Worm (Caenorhabditis elegans) whole organism, mixed stage, embryonic: Measurements from ENCODE around the gene spk-1.

Experiments
- M03D4.4 ChIP-seq: sonication (generic microtip); optimal IDR thresholded peaks from 2 replicates; lab custom pipeline; 2017; ENCODE audit warnings: mild to moderate bottlenecking, missing genetic modification characterization, missing compliant biosample characterization
- bed-3 ChIP-seq: fragments of 200-800 bp; sonication (Bioruptor generic); optimal IDR thresholded peaks from 3 replicates; lab custom pipeline; 2018; ENCODE audit warnings: mild to moderate bottlenecking, missing genetic modification characterization, moderate library complexity, missing compliant biosample characterization
- blmp-1 ChIP-seq: fragments of 150-350 bp; optimal IDR thresholded peaks from 2 replicates; lab custom pipeline; 2014; ENCODE audit warnings: missing biosample characterization, missing genetic modification characterization
- ceh-39 ChIP-seq: fragments of 150-350 bp; optimal IDR thresholded peaks from 2 replicates; lab custom pipeline; 2014; ENCODE audit warnings: missing biosample characterization, missing genetic modification characterization
- ceh-43 ChIP-seq: fragments of 200-800 bp; sonication (Bioruptor generic); optimal IDR thresholded peaks from 2 replicates; lab custom pipeline; 2018; ENCODE audit warnings: mild to moderate bottlenecking, missing genetic modification characterization, moderate library complexity, missing compliant biosample characterization
- ceh-83 ChIP-seq: fragments of 200-800 bp; sonication (Bioruptor generic); optimal IDR thresholded peaks from 2 replicates; lab custom pipeline; 2018; ENCODE audit warnings: mild to moderate bottlenecking, missing genetic modification characterization, missing compliant biosample characterization
- ces-1 ChIP-seq: fragments of 150-350 bp; optimal IDR thresholded peaks from 2 replicates; lab custom pipeline; 2014; ENCODE audit warnings: missing biosample characterization, missing genetic modification reagents, missing genetic modification characterization
- cnd-1 ChIP-seq: fragments of 200-800 bp; sonication (Bioruptor generic); optimal IDR thresholded peaks from 2 replicates; lab custom pipeline; 2018; ENCODE audit warnings: mild to moderate bottlenecking, missing genetic modification characterization, missing compliant biosample characterization
- drap-1 ChIP-seq: fragments of 200-800 bp; sonication (Bioruptor generic); optimal IDR thresholded peaks from 3 replicates; lab custom pipeline; 2018; ENCODE audit warnings: mild to moderate bottlenecking, missing genetic modification characterization, missing compliant biosample characterization
- elt-1 ChIP-seq: sonication (generic microtip); optimal IDR thresholded peaks from 2 replicates; lab custom pipeline; 2017; ENCODE audit warnings: missing genetic modification characterization, mild to moderate bottlenecking, missing compliant biosample characterization, antibody characterized with exemption, moderate library complexity, borderline replicate concordance; ENCODE audit not compliant: insufficient read depth
- elt-3 ChIP-seq: fragments of 150-350 bp; optimal IDR thresholded peaks from 2 replicates; lab custom pipeline; 2014; ENCODE audit warnings: missing biosample characterization, missing genetic modification characterization
- hlh-1 ChIP-seq: fragments of 150-350 bp; optimal IDR thresholded peaks from 2 replicates; lab custom pipeline; 2014; ENCODE audit warnings: missing biosample characterization, missing genetic modification reagents, missing genetic modification characterization
- lin-13 ChIP-seq: fragments of 150-350 bp; optimal IDR thresholded peaks from 2 replicates; lab custom pipeline; 2014; ENCODE audit warnings: missing biosample characterization, missing genetic modification characterization
- lin-32 ChIP-seq: fragments of 200-800 bp; sonication (Bioruptor generic); optimal IDR thresholded peaks from 2 replicates; lab custom pipeline; 2018; ENCODE audit warnings: mild to moderate bottlenecking, missing genetic modification characterization, missing compliant biosample characterization
- lsy-2 ChIP-seq: fragments of 150-350 bp; optimal IDR thresholded peaks from 2 replicates; lab custom pipeline; 2014; ENCODE audit warnings: missing biosample characterization, missing genetic modification characterization
- mab-5 ChIP-seq: fragments of 150-350 bp; optimal IDR thresholded peaks from 2 replicates; lab custom pipeline; 2014; ENCODE audit warnings: missing biosample characterization, missing genetic modification characterization
- mep-1 ChIP-seq: fragments of 150-350 bp; optimal IDR thresholded peaks from 2 replicates; lab custom pipeline; 2017; ENCODE audit warnings: missing biosample characterization, missing genetic modification reagents, missing genetic modification characterization, inconsistent platforms
- mls-2 ChIP-seq: sonication (generic microtip); optimal IDR thresholded peaks from 2 replicates; lab custom pipeline; 2016; ENCODE audit warnings: mild to moderate bottlenecking, missing genetic modification characterization, moderate library complexity, missing compliant biosample characterization
- nhr-12 ChIP-seq: fragments of 150-350 bp; optimal IDR thresholded peaks from 2 replicates; lab custom pipeline; 2014; ENCODE audit warnings: missing biosample characterization, missing genetic modification characterization
- nhr-2 ChIP-seq: fragments of 150-350 bp; optimal IDR thresholded peaks from 2 replicates; lab custom pipeline; 2014; ENCODE audit warnings: missing biosample characterization, missing genetic modification characterization
- nhr-237 ChIP-seq: fragments of 150-350 bp; optimal IDR thresholded peaks from 2 replicates; lab custom pipeline; 2014; ENCODE audit warnings: missing biosample characterization, missing genetic modification characterization
- nhr-28 ChIP-seq: fragments of 150-350 bp; optimal IDR thresholded peaks from 2 replicates; lab custom pipeline; 2014; ENCODE audit warnings: missing biosample characterization, missing genetic modification characterization
- nhr-76 ChIP-seq: sonication (generic microtip); optimal IDR thresholded peaks from 2 replicates; lab custom pipeline; 2017; ENCODE audit warnings: missing biosample characterization, missing genetic modification characterization
- pha-4 ChIP-seq: fragments of 150-350 bp; optimal IDR thresholded peaks from 2 replicates; lab custom pipeline; 2018; ENCODE audit warnings: missing biosample characterization, missing genetic modification reagents, missing genetic modification characterization
- sem-2 ChIP-seq: fragments of 200-800 bp; sonication (Bioruptor generic); optimal IDR thresholded peaks from 2 replicates; lab custom pipeline; 2018; ENCODE audit warnings: mild to moderate bottlenecking, missing genetic modification characterization, missing compliant biosample characterization
- snpc-4 ChIP-seq: fragments of 150-350 bp; optimal IDR thresholded peaks from 2 replicates; lab custom pipeline; 2014; ENCODE audit warnings: missing biosample characterization, missing genetic modification characterization
- sptf-1 ChIP-seq: sonication (generic microtip); optimal IDR thresholded peaks from 2 replicates; lab custom pipeline; 2017; ENCODE audit warnings: mild to moderate bottlenecking, missing genetic modification characterization, moderate library complexity, missing compliant biosample characterization
- tbx-8 ChIP-seq: fragments of 200-800 bp; sonication (Bioruptor generic); optimal IDR thresholded peaks from 2 replicates; lab custom pipeline; 2018; ENCODE audit warnings: mild to moderate bottlenecking, missing genetic modification characterization, moderate library complexity, missing compliant biosample characterization
- unc-120 ChIP-seq: sonication (generic microtip); optimal IDR thresholded peaks from 2 replicates; lab custom pipeline; 2017; ENCODE audit warnings: missing genetic modification characterization, missing compliant biosample characterization; ENCODE audit not compliant: poor library complexity, severe bottlenecking
- unc-39 ChIP-seq: fragments of 150-350 bp; optimal IDR thresholded peaks from 2 replicates; lab custom pipeline; 2014; ENCODE audit warnings: missing biosample characterization, missing genetic modification characterization
- unc-62 ChIP-seq: fragments of 150-350 bp; optimal IDR thresholded peaks from 2 replicates; lab custom pipeline; 2014; ENCODE audit warnings: missing biosample characterization, missing genetic modification reagents, missing genetic modification characterization
- zip-8 ChIP-seq: fragments of 150-350 bp; optimal IDR thresholded peaks from 2 replicates; lab custom pipeline; 2014; ENCODE audit warnings: missing biosample characterization, missing genetic modification characterization
- ztf-11 ChIP-seq: fragments of 150-350 bp; optimal IDR thresholded peaks from 2 replicates; lab custom pipeline; 2014; ENCODE audit warnings: missing biosample characterization, missing genetic modification characterization

Gene spk-1

ce11 chrIII:9476564-9476963 lies 20.2 kb downstream of the spk-1 start:
- TF ChIP-seq pha-4 (tag; lab: Kevin White, UChicago) (no peak), lsy-2 (tag; lab: Kevin White, UChicago) (no peak), drap-1 (GFP tag; lab: Kevin White, UChicago) (no peak), tbx-8 (GFP tag; lab: Kevin White, UChicago) (no peak), nhr-28 (tag; lab: Kevin White, UChicago) (no peak), unc-120 (tag; lab: Kevin White, UChicago) (no peak), unc-39 (tag; lab: Kevin White, UChicago) (no peak), elt-1 (tag; lab: Kevin White, UChicago) (no peak), lin-32 (GFP tag; lab: Kevin White, UChicago) (no peak), ceh-83 (GFP tag; lab: Kevin White, UChicago) (no peak), mls-2 (tag; lab: Kevin White, UChicago) (no peak), snpc-4 (no peak), ztf-11 (no peak), nhr-237 (tag; lab: Kevin White, UChicago) (no peak), nhr-2 (tag; lab: Kevin White, UChicago) (no peak), M03D4.4 (tag; lab: Kevin White, UChicago) (no peak), zip-8 (tag; lab: Kevin White, UChicago) (no peak), sem-2 (GFP tag; lab: Kevin White, UChicago) (no peak), hlh-1 (no peak), mab-5 (no peak)

- no peak for TF ChIP-seq blmp-1 (tag; lab: Kevin White, UChicago)
- TF ChIP-seq elt-1 (tag; lab: Kevin White, UChicago): no peak
- no peak for TF ChIP-seq bed-3
- no peak for TF ChIP-seq sem-2 (GFP tag; lab: Kevin White, UChicago)
- TF ChIP-seq snpc-4: no peak
- no peak for TF ChIP-seq mab-5
These were observed 26.1 kb downstream of the spk-1 start for ce11 chrIII:9482423-9482993.

ce11 chrIII:9483716-9484115 lies 27.3 kb downstream of the spk-1 start:
- TF ChIP-seq ceh-39 (tag; lab: Kevin White, UChicago) (no peak), nhr-237 (tag; lab: Kevin White, UChicago) (no peak), hlh-1 (peak; percentile 76), drap-1 (GFP tag; lab: Kevin White, UChicago) (no peak), mab-5 (peak; percentile 29), sem-2 (GFP tag; lab: Kevin White, UChicago) (no peak), ztf-11 (no peak), ces-1 (GFP tag; lab: Kevin White, UChicago) (peak; percentile 36), unc-62 (GFP tag; lab: Kevin White, UChicago) (peak; percentile 20), cnd-1 (tag; lab: Kevin White, UChicago) (peak; percentile 19), snpc-4 (no peak)

ce11 chrIII:9485373-9485772 lies 29.0 kb downstream of the spk-1 start, which contains the start of gene bre-3:
TSS of gene bre-3 (minus strand) at chrIII:9485473.
- TF ChIP-seq nhr-76 (tag; lab: Kevin White, UChicago) (no peak), blmp-1 (tag; lab: Kevin White, UChicago) (no peak), unc-62 (GFP tag; lab: Kevin White, UChicago) (no peak), sptf-1 (tag; lab: Kevin White, UChicago) (no peak), lin-32 (GFP tag; lab: Kevin White, UChicago) (no peak), elt-3 (tag; lab: Kevin White, UChicago) (no peak), nhr-12 (no peak), zip-8 (tag; lab: Kevin White, UChicago) (no peak), ceh-43 (GFP tag; lab: Kevin White, UChicago) (no peak), mls-2 (tag; lab: Kevin White, UChicago) (no peak), nhr-28 (tag; lab: Kevin White, UChicago) (no peak), unc-120 (tag; lab: Kevin White, UChicago) (no peak), pha-4 (tag; lab: Kevin White, UChicago) (no peak), mab-5 (no peak), ceh-39 (tag; lab: Kevin White, UChicago) (no peak), ceh-83 (GFP tag; lab: Kevin White, UChicago) (no peak), mep-1 (tag; lab: Kevin White, UChicago) (no peak), drap-1 (GFP tag; lab: Kevin White, UChicago) (no peak), lin-13 (tag; lab: Kevin White, UChicago) (no peak)
